Worm (Caenorhabditis elegans) whole organism, late embryonic: Measurements from ENCODE around the gene T04F3.4.

Experiments
- ama-1 ChIP-seq: fragments of 150-350 bp; optimal IDR thresholded peaks from 2 replicates; lab custom pipeline; 2014
- ceh-18 ChIP-seq: sonication (generic microtip); optimal IDR thresholded peaks from 2 replicates; lab custom pipeline; 2016; ENCODE audit warnings: missing genetic modification characterization, missing compliant biosample characterization
- che-1 ChIP-seq: sonication (generic microtip); optimal IDR thresholded peaks from 2 replicates; lab custom pipeline; 2016; ENCODE audit warnings: mild to moderate bottlenecking, missing genetic modification characterization, missing compliant biosample characterization
- gmeb-2 ChIP-seq: sonication (generic microtip); optimal IDR thresholded peaks from 2 replicates; lab custom pipeline; 2016; ENCODE audit warnings: missing genetic modification characterization, inconsistent platforms, missing compliant biosample characterization
- nfya-1 ChIP-seq: sonication (generic microtip); optimal IDR thresholded peaks from 2 replicates; lab custom pipeline; 2017; ENCODE audit warnings: missing genetic modification characterization, mild to moderate bottlenecking, missing compliant biosample characterization, antibody characterized with exemption, moderate library complexity
- nhr-11 ChIP-seq: fragments of 150-350 bp; optimal IDR thresholded peaks from 2 replicates; lab custom pipeline; 2014; ENCODE audit warnings: missing biosample characterization, missing genetic modification characterization

DNA sequence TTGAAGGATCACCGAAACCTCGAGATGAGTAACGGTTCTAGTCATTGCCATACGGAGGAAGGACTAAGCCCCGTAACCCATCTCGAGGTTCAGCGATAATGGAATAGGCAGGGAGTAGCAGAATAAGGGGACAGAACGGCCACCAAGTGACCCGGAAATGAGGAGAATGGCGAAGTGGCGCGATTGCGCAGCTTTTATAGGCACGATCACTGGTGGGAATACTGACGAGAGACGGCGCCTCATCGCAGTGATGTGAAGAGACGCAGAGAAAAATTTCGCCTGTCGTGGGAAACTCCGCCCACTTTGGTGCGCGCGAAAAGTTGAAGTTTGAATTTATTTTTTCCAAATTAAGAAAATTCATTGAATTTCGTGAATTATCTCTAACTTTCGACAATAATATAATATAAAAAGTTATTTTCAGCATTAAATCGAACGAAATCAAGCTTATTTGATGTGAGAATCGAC, 7.2 kb upstream of the T04F3.4 start, which contains the start of gene F55A11.4:
- TF ChIP-seq gmeb-2 (no peak), nhr-11 (tag; lab: Kevin White, UChicago) (no peak), ceh-18 (no peak), nfya-1 (tag; lab: Kevin White, UChicago) (no peak), che-1 (tag; lab: Kevin White, UChicago) (no peak), ama-1 (lab: Kevin White, UChicago) (no peak)
